Fruit fly (Drosophila melanogaster) whole organism, embryonic: ENCODE data around the gene GAPsec.

Experiments used
- BtbVII ChIP-seq: fragments of 200-800 bp; sonication (Bioruptor generic); optimal IDR thresholded peaks from 3 replicates; lab custom pipeline; 2017; ENCODE audit warnings: missing biosample characterization, mild to moderate bottlenecking, missing genetic modification characterization
- CG10979 ChIP-seq: fragments of 200-800 bp; sonication (Bioruptor generic); optimal IDR thresholded peaks from 2 replicates; lab custom pipeline; 2018; ENCODE audit warnings: missing biosample characterization, mild to moderate bottlenecking, missing genetic modification characterization, moderate library complexity
- CG12155 ChIP-seq: fragments of 200-800 bp; sonication (Bioruptor generic); optimal IDR thresholded peaks from 3 replicates; lab custom pipeline; 2016; ENCODE audit warnings: missing biosample characterization, missing genetic modification characterization
- CG12391 ChIP-seq: fragments of 200-800 bp; sonication (Bioruptor generic); optimal IDR thresholded peaks from 3 replicates; lab custom pipeline; 2018; ENCODE audit warnings: missing biosample characterization, mild to moderate bottlenecking, missing genetic modification characterization, moderate library complexity
- CG12942 ChIP-seq: fragments of 200-800 bp; sonication (Bioruptor generic); optimal IDR thresholded peaks from 3 replicates; lab custom pipeline; 2016; ENCODE audit warnings: missing biosample characterization, missing genetic modification characterization
- CG14441 ChIP-seq: fragments of 200-800 bp; sonication (Bioruptor generic); IDR thresholded peaks from 2 replicates; pipeline ENCODE4 v1.3.6; 2022; ENCODE audit warnings: missing biosample characterization, missing genetic modification characterization
- CG15011 ChIP-seq: fragments of 200-800 bp; sonication (Bioruptor generic); optimal IDR thresholded peaks from 3 replicates; lab custom pipeline; 2018; ENCODE audit warnings: missing biosample characterization, mild to moderate bottlenecking, missing genetic modification characterization
- CG1602 ChIP-seq: fragments of 200-800 bp; sonication (Bioruptor generic); optimal IDR thresholded peaks from 3 replicates; lab custom pipeline; 2016; ENCODE audit warnings: missing biosample characterization, missing genetic modification characterization
- CG1603 ChIP-seq: fragments of 200-800 bp; sonication (Bioruptor generic); optimal IDR thresholded peaks from 2 replicates; lab custom pipeline; 2019; ENCODE audit warnings: missing biosample characterization, mild to moderate bottlenecking, missing genetic modification characterization, moderate library complexity
- CG17829 ChIP-seq: fragments of 200-800 bp; optimal IDR thresholded peaks from 2 replicates; lab custom pipeline; 2019; ENCODE audit warnings: missing biosample characterization, mild to moderate bottlenecking, missing genetic modification characterization, moderate library complexity
- CG18599 ChIP-seq: fragments of 200-800 bp; sonication (Bioruptor generic); optimal IDR thresholded peaks from 3 replicates; lab custom pipeline; 2017; ENCODE audit warnings: missing biosample characterization, missing genetic modification characterization, mild to moderate bottlenecking, moderate library complexity, missing genetic modification reagents
- CG18764 ChIP-seq: fragments of 200-800 bp; sonication (Bioruptor generic); optimal IDR thresholded peaks from 3 replicates; lab custom pipeline; 2016; ENCODE audit warnings: missing biosample characterization, missing genetic modification characterization
- CG2120 ChIP-seq: fragments of 200-800 bp; sonication (Bioruptor generic); optimal IDR thresholded peaks from 3 replicates; lab custom pipeline; 2016; ENCODE audit warnings: missing biosample characterization, missing genetic modification characterization
- CG2199 ChIP-seq: fragments of 200-800 bp; sonication (Bioruptor generic); IDR thresholded peaks from 3 replicates; pipeline ENCODE4 v1.3.6; 2022; ENCODE audit warnings: missing biosample characterization, missing genetic modification characterization
- CG2889 ChIP-seq: fragments of 200-800 bp; sonication (Bioruptor generic); IDR thresholded peaks from 3 replicates; pipeline ENCODE4 v1.3.6; 2022; ENCODE audit warnings: missing biosample characterization, missing genetic modification characterization
- CG32767 ChIP-seq: fragments of 200-800 bp; sonication (Bioruptor generic); IDR thresholded peaks from 2 replicates; pipeline ENCODE4 v1.3.6; 2022; ENCODE audit warnings: missing biosample characterization, missing genetic modification characterization
- CG34376 ChIP-seq: fragments of 200-800 bp; sonication (Bioruptor generic); optimal IDR thresholded peaks from 2 replicates; lab custom pipeline; 2018; ENCODE audit warnings: missing biosample characterization, mild to moderate bottlenecking, missing genetic modification characterization
- CG4707 ChIP-seq: fragments of 200-800 bp; sonication (Bioruptor generic); optimal IDR thresholded peaks from 2 replicates; lab custom pipeline; 2018; ENCODE audit warnings: missing biosample characterization, mild to moderate bottlenecking, missing genetic modification characterization, moderate library complexity
- CG7745 ChIP-seq: fragments of 200-800 bp; sonication (Bioruptor generic); optimal IDR thresholded peaks from 2 replicates; lab custom pipeline; 2018; ENCODE audit warnings: missing biosample characterization, mild to moderate bottlenecking, missing genetic modification characterization, moderate library complexity
- CG9727 ChIP-seq: fragments of 200-800 bp; sonication (Bioruptor generic); optimal IDR thresholded peaks from 3 replicates; lab custom pipeline; 2017; ENCODE audit warnings: missing biosample characterization, mild to moderate bottlenecking, missing genetic modification characterization
- Dek ChIP-seq: fragments of 200-800 bp; sonication (Bioruptor generic); optimal IDR thresholded peaks from 3 replicates; lab custom pipeline; 2019; ENCODE audit warnings: missing biosample characterization, mild to moderate bottlenecking, missing genetic modification characterization, moderate library complexity
- Dll ChIP-seq: fragments of 200-800 bp; sonication (Bioruptor generic); IDR thresholded peaks from 4 replicates; pipeline ENCODE4 v1.3.6; 2022; ENCODE audit warnings: missing biosample characterization, missing genetic modification characterization; ENCODE audit not compliant: partially characterized antibody
- Drgx ChIP-seq: fragments of 200-800 bp; sonication (Bioruptor generic); IDR thresholded peaks from 2 replicates; pipeline ENCODE4 v1.3.6; 2022; ENCODE audit warnings: missing biosample characterization, missing genetic modification characterization
- H15 ChIP-seq: fragments of 200-800 bp; sonication (Bioruptor generic); IDR thresholded peaks from 3 replicates; pipeline ENCODE4 v1.3.6; 2022; ENCODE audit warnings: missing biosample characterization, missing genetic modification characterization
- HLH4C ChIP-seq: fragments of 200-800 bp; sonication (Bioruptor generic); IDR thresholded peaks from 3 replicates; pipeline ENCODE4 v1.3.6; 2022; ENCODE audit warnings: missing biosample characterization, missing genetic modification characterization; ENCODE audit not compliant: partially characterized antibody
- HmgD ChIP-seq: fragments of 200-800 bp; sonication (Bioruptor generic); optimal IDR thresholded peaks from 3 replicates; lab custom pipeline; 2016; ENCODE audit warnings: missing biosample characterization, missing genetic modification characterization
- Jarid2 ChIP-seq: fragments of 200-800 bp; sonication (Bioruptor generic); optimal IDR thresholded peaks from 3 replicates; lab custom pipeline; 2017; ENCODE audit warnings: mild to moderate bottlenecking, missing biosample characterization, missing genetic modification reagents, missing genetic modification characterization
- Lim3 ChIP-seq: fragments of 200-800 bp; sonication (Bioruptor generic); IDR thresholded peaks from 2 replicates; pipeline ENCODE4 v1.3.6; 2022; ENCODE audit warnings: missing biosample characterization, missing genetic modification characterization
- MESR4 ChIP-seq: fragments of 200-800 bp; sonication (Bioruptor generic); optimal IDR thresholded peaks from 2 replicates; lab custom pipeline; 2018; ENCODE audit warnings: missing biosample characterization, mild to moderate bottlenecking, missing genetic modification characterization, moderate library complexity
- Max ChIP-seq: fragments of 200-800 bp; sonication (Bioruptor generic); optimal IDR thresholded peaks from 2 replicates; lab custom pipeline; 2016; ENCODE audit warnings: missing biosample characterization, mild to moderate bottlenecking, missing genetic modification characterization
- Meics ChIP-seq: fragments of 200-800 bp; sonication (Bioruptor generic); optimal IDR thresholded peaks from 2 replicates; lab custom pipeline; 2017; ENCODE audit warnings: missing biosample characterization, mild to moderate bottlenecking, missing genetic modification characterization
- NC2α ChIP-seq: fragments of 200-800 bp; sonication (Bioruptor generic); optimal IDR thresholded peaks from 2 replicates; lab custom pipeline; 2016; ENCODE audit warnings: missing biosample characterization, missing genetic modification characterization
- Usf ChIP-seq: fragments of 200-800 bp; sonication (Bioruptor generic); optimal IDR thresholded peaks from 2 replicates; lab custom pipeline; 2017; ENCODE audit warnings: missing genotype, missing biosample characterization, missing genetic modification characterization
- Xrp1 ChIP-seq: fragments of 200-800 bp; sonication (Bioruptor generic); IDR thresholded peaks from 2 replicates; pipeline ENCODE4 v1.3.6; 2022; ENCODE audit warnings: missing biosample characterization, missing genetic modification characterization
- ac ChIP-seq: fragments of 200-800 bp; sonication (Bioruptor generic); optimal IDR thresholded peaks from 3 replicates; lab custom pipeline; 2017; ENCODE audit warnings: missing biosample characterization, mild to moderate bottlenecking, missing genetic modification characterization
- bowl ChIP-seq: fragments of 200-800 bp; sonication (Bioruptor generic); IDR thresholded peaks from 2 replicates; pipeline ENCODE4 v1.3.6; 2022; ENCODE audit warnings: missing biosample characterization, missing genetic modification characterization
- cwo ChIP-seq: fragments of 200-800 bp; sonication (Bioruptor generic); optimal IDR thresholded peaks from 3 replicates; lab custom pipeline; 2017; ENCODE audit warnings: missing biosample characterization, missing genetic modification characterization, mild to moderate bottlenecking, moderate library complexity, missing genetic modification reagents
- dati ChIP-seq: fragments of 200-800 bp; sonication (Bioruptor generic); IDR thresholded peaks from 2 replicates; pipeline ENCODE4 v1.3.6; 2022; ENCODE audit warnings: missing biosample characterization, missing genetic modification characterization
- disco-r ChIP-seq: fragments of 200-800 bp; sonication (Bioruptor generic); optimal IDR thresholded peaks from 2 replicates; lab custom pipeline; 2016; ENCODE audit warnings: missing biosample characterization, missing genetic modification characterization
- ftz-f1 ChIP-seq: fragments of 200-800 bp; sonication (Bioruptor generic); optimal IDR thresholded peaks from 2 replicates; lab custom pipeline; 2016; ENCODE audit warnings: missing biosample characterization, missing genetic modification characterization
- gfzf ChIP-seq: fragments of 200-800 bp; sonication (Bioruptor generic); optimal IDR thresholded peaks from 2 replicates; lab custom pipeline; 2016; ENCODE audit warnings: missing biosample characterization, mild to moderate bottlenecking, missing genetic modification characterization, moderate library complexity
- ind ChIP-seq: fragments of 200-800 bp; sonication (Bioruptor generic); optimal IDR thresholded peaks from 3 replicates; lab custom pipeline; 2016; ENCODE audit warnings: missing biosample characterization, missing genetic modification characterization
- kay ChIP-seq: fragments of 200-800 bp; sonication (Bioruptor generic); optimal IDR thresholded peaks from 2 replicates; lab custom pipeline; 2016; ENCODE audit warnings: missing biosample characterization, missing genetic modification characterization
- lbe ChIP-seq: fragments of 200-800 bp; sonication (Bioruptor generic); optimal IDR thresholded peaks from 2 replicates; lab custom pipeline; 2016; ENCODE audit warnings: missing biosample characterization, mild to moderate bottlenecking, missing genetic modification characterization
- oc ChIP-seq: fragments of 200-800 bp; sonication (Bioruptor generic); optimal IDR thresholded peaks from 2 replicates; lab custom pipeline; 2018; ENCODE audit warnings: missing biosample characterization, mild to moderate bottlenecking, missing genetic modification characterization, moderate library complexity
- peb ChIP-seq: fragments of 200-800 bp; sonication (Bioruptor generic); IDR thresholded peaks from 2 replicates; pipeline ENCODE4 v1.3.6; 2022; ENCODE audit warnings: missing biosample characterization, missing genetic modification characterization
- sim ChIP-seq: fragments of 200-800 bp; sonication (Bioruptor generic); IDR thresholded peaks from 2 replicates; pipeline ENCODE4 v1.3.6; 2022; ENCODE audit warnings: missing biosample characterization, missing genetic modification characterization
- tll ChIP-seq, 2 experiments: fragments of 200-800 bp in 1 of 2; fragments of >200 bp in 1 of 2; sonication (Bioruptor generic) in 1 of 2; optimal IDR thresholded peaks; 2 replicates each; lab custom pipeline; 2017 to 2019; ENCODE audit warnings: missing biosample characterization in 2 of 2, missing genetic modification characterization in 2 of 2, mild to moderate bottlenecking in 1 of 2, moderate library complexity in 1 of 2
- unc-4 ChIP-seq: fragments of 200-800 bp; sonication (Bioruptor generic); IDR thresholded peaks from 2 replicates; pipeline ENCODE4 v1.3.6; 2022; ENCODE audit warnings: missing biosample characterization, missing genetic modification characterization; ENCODE audit not compliant: partially characterized antibody

The GAPsec gene

DNA sequence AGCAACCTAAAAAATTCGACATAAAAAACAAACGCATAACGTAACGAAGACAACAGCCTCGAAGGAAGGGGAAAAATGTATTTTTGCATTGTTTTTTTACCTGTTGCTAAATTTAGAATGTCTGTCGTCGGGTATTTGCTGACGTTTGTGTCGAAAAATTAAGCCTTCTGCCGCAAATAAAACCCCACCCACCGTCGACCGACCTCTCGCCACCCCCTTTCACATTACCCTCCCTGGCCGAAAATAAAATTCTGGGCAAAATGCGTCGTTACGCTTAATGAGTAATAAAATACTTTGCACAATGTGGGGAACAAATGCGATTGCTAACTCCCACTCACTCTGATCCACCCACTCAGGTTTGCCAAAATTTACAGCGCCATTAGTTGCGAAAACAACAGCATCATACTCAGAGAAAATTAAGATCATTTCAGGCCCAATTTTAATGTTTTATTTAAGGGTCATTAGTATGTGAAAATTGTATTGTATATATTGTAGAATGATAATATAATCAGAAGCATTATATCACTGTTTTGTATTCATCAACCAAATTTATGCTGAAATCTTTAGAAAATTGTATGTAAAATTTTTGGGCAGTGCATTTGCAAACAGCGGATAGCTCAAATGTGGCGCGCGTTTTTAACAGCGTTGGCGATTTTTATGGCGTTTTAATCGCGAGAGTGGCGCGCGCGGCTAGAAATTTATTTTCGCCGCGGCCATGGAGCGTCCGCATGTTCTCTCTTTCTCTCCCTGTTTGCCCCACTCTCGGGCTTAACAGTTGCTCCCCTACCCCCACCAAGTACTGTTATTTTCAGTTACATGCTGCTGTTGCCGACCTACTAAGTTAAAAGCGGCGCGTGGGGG, 48.7 kb upstream of the GAPsec start (continued):
- peak; percentile 35 for TF ChIP-seq CG12155
- TF ChIP-seq HmgD (GFP tag; lab: Kevin White, UChicago): no peak
- TF ChIP-seq sim: no peak
- TF ChIP-seq cwo (GFP tag; lab: Kevin White, UChicago): peak; percentile 56
- TF ChIP-seq HLH4C (GFP tag; lab: Robert Waterston, UW): no peak
- TF ChIP-seq CG9727 (GFP tag; lab: Kevin White, UChicago): peak; percentile 45
- TF ChIP-seq CG10979 (tag; lab: Kevin White, UChicago): no peak
- TF ChIP-seq CG2889: peak; percentile 33; the same call in 1 of the 3 replicates
- no peak for TF ChIP-seq MESR4 (GFP tag; lab: Kevin White, UChicago)
- TF ChIP-seq CG17829 (tag; lab: Kevin White, UChicago): no peak
- TF ChIP-seq NC2α: no peak
- TF ChIP-seq CG14441 (GFP tag; lab: Robert Waterston, UW): peak; percentile 48; the same call in 1 of the 2 replicates
- no peak for TF ChIP-seq ac
- TF ChIP-seq CG12391 (tag; lab: Kevin White, UChicago): peak; percentile 38
- no peak for TF ChIP-seq CG1602 (GFP tag; lab: Kevin White, UChicago)
- TF ChIP-seq oc (tag; lab: Kevin White, UChicago): no peak
- peak; percentile 76 for TF ChIP-seq Drgx
- no peak for TF ChIP-seq Usf
- no peak for TF ChIP-seq CG18764 (GFP tag; lab: Kevin White, UChicago)
- no peak for TF ChIP-seq unc-4 (GFP tag; lab: Robert Waterston, UW)
- no peak for TF ChIP-seq Jarid2 (GFP tag; lab: Kevin White, UChicago)
- no peak for TF ChIP-seq CG12942 (GFP tag; lab: Kevin White, UChicago)
- TF ChIP-seq tll (GFP tag; optimal IDR thresholded peaks at IDR 0.05; lab: Kevin White, UChicago): no peak
- TF ChIP-seq CG2199 (GFP tag; lab: Robert Waterston, UW): no peak
- no peak for TF ChIP-seq Max
- TF ChIP-seq gfzf: no peak
- TF ChIP-seq Meics (GFP tag; lab: Kevin White, UChicago): peak; percentile 70
- TF ChIP-seq lbe (GFP tag; lab: Kevin White, UChicago): peak; percentile 80
- TF ChIP-seq Dek (tag; lab: Kevin White, UChicago): peak; percentile 58
- no peak for TF ChIP-seq CG32767 (GFP tag; lab: Robert Waterston, UW)
- TF ChIP-seq CG4707 (GFP tag; lab: Kevin White, UChicago): no peak
- TF ChIP-seq CG18599 (GFP tag; lab: Kevin White, UChicago): peak; percentile 59
- no peak for TF ChIP-seq CG7745 (tag; lab: Kevin White, UChicago)
- TF ChIP-seq peb: no peak
- no peak for TF ChIP-seq CG34376
- TF ChIP-seq ind (GFP tag; lab: Kevin White, UChicago): peak; percentile 28
- TF ChIP-seq kay: no peak
- no peak for TF ChIP-seq bowl (GFP tag; lab: Robert Waterston, UW)
- TF ChIP-seq CG2120 (GFP tag; lab: Kevin White, UChicago): peak; percentile 86
- TF ChIP-seq H15 (GFP tag; lab: Robert Waterston, UW): no peak
- no peak for TF ChIP-seq Dll
- no peak for TF ChIP-seq disco-r (GFP tag; lab: Kevin White, UChicago)
- peak; percentile 63 for TF ChIP-seq ftz-f1
- TF ChIP-seq Xrp1 (GFP tag; lab: Robert Waterston, UW): peak; percentile 28; the same call in 1 of the 2 replicates
- TF ChIP-seq dati: no peak
- TF ChIP-seq Lim3 (GFP tag; lab: Robert Waterston, UW): no peak
- TF ChIP-seq BtbVII (GFP tag; lab: Kevin White, UChicago): no peak
- TF ChIP-seq CG15011 (GFP tag; lab: Kevin White, UChicago): no peak
- TF ChIP-seq CG1603 (tag; lab: Kevin White, UChicago): peak; percentile 23
